Worm (Caenorhabditis elegans): ENCODE data around the gene nduc-2.

Gene nduc-2

ce11 chrIII:2785840-2786239 lies 812 bp upstream of the nduc-2 start, which contains the start of gene Y71H2AM.20:
Gene Y71H2AM.20 (minus strand): TSS chrIII:2785948.
- TF ChIP-seq hlh-30 (tag; optimal IDR thresholded peaks at IDR 0.05; ENCODE audit: insufficient read depth) (peak; percentile 93), nhr-102 (tag; optimal IDR thresholded peaks at IDR 0.05) (peak; percentile 50), mes-2 (tag; optimal IDR thresholded peaks at IDR 0.05; ENCODE audit: poor library complexity, severe bottlenecking) (peak; percentile 97), lin-29 (GFP tag; IDR thresholded peaks at IDR 0.05) (peak; percentile 57; the same call in 1 of the 2 replicates), T26A8.4 (GFP tag; IDR thresholded peaks at IDR 0.05) (peak; percentile 68), mdt-29 (GFP tag; IDR thresholded peaks at IDR 0.05) (peak; percentile 55), ztf-7 (tag; optimal IDR thresholded peaks at IDR 0.05) (peak; percentile 86), mxl-2 (GFP tag; conservative IDR thresholded peaks at IDR 0.05) (no peak), duxl-1 (tag; optimal IDR thresholded peaks at IDR 0.05; ENCODE audit: poor library complexity) (peak; percentile 80), ceh-28 (tag; optimal IDR thresholded peaks at IDR 0.05) (peak; percentile 66), lsy-2 (tag; optimal IDR thresholded peaks at IDR 0.05) (peak; percentile 95 to 98), dpl-1 (GFP tag; optimal IDR thresholded peaks at IDR 0.05) (peak; percentile 92), ZK546.5 (tag; optimal IDR thresholded peaks at IDR 0.05) (peak in 1 of 2 experiments; percentile 70), nhr-48 (tag; optimal IDR thresholded peaks at IDR 0.05) (peak; percentile 52), lir-3 (tag; optimal IDR thresholded peaks at IDR 0.05) (no peak), F10B5.3 (tag; optimal IDR thresholded peaks at IDR 0.05) (no peak), daf-12 (tag; optimal IDR thresholded peaks at IDR 0.05) (no peak), fkh-10 (GFP tag; optimal IDR thresholded peaks at IDR 0.05) (peak; percentile 97), nhr-28 (tag; optimal IDR thresholded peaks at IDR 0.05) (peak; percentile 92), dmd-6 (GFP tag; IDR thresholded peaks at IDR 0.05) (peak; percentile 91), egl-43 (GFP tag; IDR thresholded peaks at IDR 0.05) (no peak), attf-4 (tag; optimal IDR thresholded peaks at IDR 0.05) (no peak), ceh-32 (tag; optimal IDR thresholded peaks at IDR 0.05; ENCODE audit: poor library complexity) (no peak), unc-62 (GFP tag; optimal IDR thresholded peaks at IDR 0.05 in 1 of 2) (peak in 1 of 2 experiments; percentile 97), unc-62 (tag; optimal IDR thresholded peaks at IDR 0.05) (no peak), zfp-2 (tag; optimal IDR thresholded peaks at IDR 0.05) (peak; percentile 81), daf-8 (GFP tag; IDR thresholded peaks at IDR 0.05) (no peak), nhr-237 (tag; optimal IDR thresholded peaks at IDR 0.05) (peak; percentile 69), Y105C5A.15 (GFP tag; IDR thresholded peaks at IDR 0.05) (no peak), spr-1 (tag; optimal IDR thresholded peaks at IDR 0.05) (peak; percentile 91), jun-1 (tag; optimal IDR thresholded peaks at IDR 0.05) (peak; percentile 76), lin-13 (GFP tag; optimal IDR thresholded peaks at IDR 0.05) (peak; percentile 98), ceh-20 (GFP tag; IDR thresholded peaks at IDR 0.05) (peak; percentile 80), T20F7.1 (GFP tag; optimal IDR thresholded peaks at IDR 0.05) (peak; percentile 91), aha-1 (tag) (peak; percentile 98), egl-27 (tag; optimal IDR thresholded peaks at IDR 0.05) (no peak), ama-1 (optimal IDR thresholded peaks at IDR 0.05) (peak; percentile 81), F26F4.8 (GFP tag; conservative IDR thresholded peaks at IDR 0.05) (no peak), zip-2 (tag; optimal IDR thresholded peaks at IDR 0.05) (peak; percentile 73), aly-2 (tag; optimal IDR thresholded peaks at IDR 0.05) (no peak), lin-1 (GFP tag; IDR thresholded peaks at IDR 0.05) (peak; percentile 29; the same call in 1 of the 2 replicates), pqm-1 (tag; optimal IDR thresholded peaks at IDR 0.05) (peak; percentile 83), daf-16 (GFP tag; optimal IDR thresholded peaks at IDR 0.05) (peak in 1 of 2 experiments; percentile 75), daf-16 (tag; optimal IDR thresholded peaks at IDR 0.05) (peak; percentile 76), Y5F2A.4 (GFP tag; optimal IDR thresholded peaks at IDR 0.05) (no peak), mdl-1 (tag; optimal IDR thresholded peaks at IDR 0.05) (peak in 1 of 2 experiments; percentile 79), ceh-82 (tag; optimal IDR thresholded peaks at IDR 0.05) (no peak), nhr-77 (tag; optimal IDR thresholded peaks at IDR 0.05) (peak; percentile 98), nhr-11 (tag; optimal IDR thresholded peaks at IDR 0.05) (peak; percentile 95), lin-15B (tag; optimal IDR thresholded peaks at IDR 0.05) (peak; percentile 94), lin-38 (GFP tag; IDR thresholded peaks at IDR 0.05) (peak; percentile 99), unc-39 (tag; optimal IDR thresholded peaks at IDR 0.05) (no peak), Y75B8A.6 (GFP tag; IDR thresholded peaks at IDR 0.05) (peak; percentile 61; the same call in 1 of the 2 replicates)
